1 fruit fly cellular context compared by ENCODE assay signal in the genomic region with DNA sequence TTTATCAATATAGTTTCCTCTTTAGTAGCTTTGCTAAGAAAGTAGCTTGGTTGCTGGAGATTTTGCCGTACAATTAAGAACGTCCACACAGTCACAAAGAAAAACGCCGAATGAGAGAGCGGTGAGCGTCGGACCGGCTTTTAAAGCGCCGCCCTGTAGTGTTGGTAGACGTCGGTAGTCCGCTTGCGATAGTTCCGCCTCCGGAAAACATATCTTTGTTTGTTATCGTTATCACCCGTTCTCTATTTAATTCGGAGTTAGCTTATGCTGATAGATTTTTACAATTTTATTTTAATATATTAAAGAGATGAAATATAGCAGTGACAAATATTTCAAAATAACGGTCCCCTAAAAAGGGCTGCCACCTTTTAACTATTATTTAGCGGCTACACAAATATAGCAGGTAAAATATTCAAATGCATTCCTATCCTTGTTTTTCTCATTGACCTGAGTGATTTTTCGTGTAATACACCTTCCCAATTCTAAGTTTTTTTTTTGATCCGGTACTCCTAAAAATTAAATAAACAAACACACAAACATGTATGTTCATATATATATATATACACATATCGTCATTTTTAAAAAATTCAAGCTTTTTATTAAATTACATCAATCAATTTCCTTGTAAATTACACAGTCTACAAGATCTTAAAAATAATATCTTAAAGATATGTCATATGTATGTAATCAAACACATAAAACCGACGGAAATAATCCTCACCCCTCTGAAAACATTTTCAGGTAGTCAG.
TF ChIP-seq lines count a peak whose summit lies in the region.

A gene (minus strand): TSS at position 119 of the 749 bp plus-strand sequence.

TF ChIP-seq in whole organism, embryonic, 481 proteins besides CTCF, POLR2A, EP300 and RAD21 (continued from another document):
- peak; percentile 82; the same call in 2 of the 3 replicates for TF ChIP-seq mld (GFP tag; IDR thresholded peaks at IDR 0.05; lab: Robert Waterston, UW; ENCODE audit: partially characterized antibody)
- no peak for TF ChIP-seq lmd (GFP tag; IDR thresholded peaks at IDR 0.05; lab: Robert Waterston, UW)
- TF ChIP-seq nmo (GFP tag; optimal IDR thresholded peaks at IDR 0.05; lab: Kevin White, UChicago) = peak; percentile 45
- peak; percentile 8 for TF ChIP-seq twi (tag; optimal IDR thresholded peaks at IDR 0.05; lab: Kevin White, UChicago)
- peak; percentile 3 for TF ChIP-seq wek (GFP tag; optimal IDR thresholded peaks at IDR 0.05; lab: Kevin White, UChicago)
- TF ChIP-seq Atf3 (GFP tag; optimal IDR thresholded peaks at IDR 0.05; lab: Kevin White, UChicago) = peak; percentile 27
- TF ChIP-seq CG14710 (tag; optimal IDR thresholded peaks at IDR 0.05; lab: Kevin White, UChicago) = peak; percentile 62
- no peak for TF ChIP-seq pan (optimal IDR thresholded peaks at IDR 0.05; lab: Kevin White, UChicago)
- peak in 1 of 2 experiments; percentile 72 for TF ChIP-seq pan (GFP tag; optimal IDR thresholded peaks at IDR 0.05 in 1 of 2, IDR thresholded peaks at IDR 0.05 in 1 of 2)
- peak; percentile 92 for TF ChIP-seq sens (GFP tag; lab: Kevin White, UChicago)
- peak; percentile 77 for TF ChIP-seq CG2120 (GFP tag; optimal IDR thresholded peaks at IDR 0.05; lab: Kevin White, UChicago)
- TF ChIP-seq psq (GFP tag; optimal IDR thresholded peaks at IDR 0.05; lab: Kevin White, UChicago) = no peak
- no peak for TF ChIP-seq CG6654 (GFP tag; optimal IDR thresholded peaks at IDR 0.05; lab: Kevin White, UChicago)
- TF ChIP-seq CG8388 (GFP tag; optimal IDR thresholded peaks at IDR 0.05; lab: Kevin White, UChicago) = peak; percentile 18
- no peak for TF ChIP-seq dan (GFP tag; IDR thresholded peaks at IDR 0.05; lab: Robert Waterston, UW)
- peak; percentile 59 for TF ChIP-seq Fer1 (GFP tag; optimal IDR thresholded peaks at IDR 0.05; lab: Kevin White, UChicago)
- peak; percentile 31 for TF ChIP-seq sug (tag; optimal IDR thresholded peaks at IDR 0.05; lab: Kevin White, UChicago)
- peak; percentile 53 for TF ChIP-seq HHEX (GFP tag; optimal IDR thresholded peaks at IDR 0.05; lab: Kevin White, UChicago)
- peak; percentile 84 for TF ChIP-seq lab (GFP tag; optimal IDR thresholded peaks at IDR 0.05; lab: Kevin White, UChicago)
- peak; percentile 98 for TF ChIP-seq pros (GFP tag; optimal IDR thresholded peaks at IDR 0.05; lab: Kevin White, UChicago)
- peak; percentile 27 for TF ChIP-seq MTF-1 (GFP tag; optimal IDR thresholded peaks at IDR 0.05; lab: Kevin White, UChicago; ENCODE audit: borderline replicate concordance)
- TF ChIP-seq HLH3B (GFP tag; IDR thresholded peaks at IDR 0.05; lab: Robert Waterston, UW) = 0 out of 2 replicates have a peak, but pooled peaks have one; percentile 14
- TF ChIP-seq CG14014 (GFP tag; IDR thresholded peaks at IDR 0.05; lab: Robert Waterston, UW) = peak; percentile 60; the same call in 1 of the 2 replicates
